Worm (Caenorhabditis elegans) whole organism, late embryonic: ENCODE data around the gene C36A4.4.

ENCODE experiments used
- C38D4.7 ChIP-seq: fragments of 200-800 bp; sonication (Bioruptor generic); optimal IDR thresholded peaks from 2 replicates; lab custom pipeline; 2018; ENCODE audit warnings: mild to moderate bottlenecking, missing genetic modification characterization, moderate library complexity, missing compliant biosample characterization
- F13H6.1 ChIP-seq: sonication (generic microtip); optimal IDR thresholded peaks from 2 replicates; lab custom pipeline; 2016; ENCODE audit warnings: missing genetic modification characterization, missing compliant biosample characterization
- K02D7.2 ChIP-seq: sonication (generic microtip); optimal IDR thresholded peaks from 2 replicates; lab custom pipeline; 2017; ENCODE audit warnings: mild to moderate bottlenecking, missing genetic modification characterization, missing compliant biosample characterization
- ceh-14 ChIP-seq: sonication (generic microtip); optimal IDR thresholded peaks from 2 replicates; lab custom pipeline; 2016; ENCODE audit warnings: missing genotype, missing genetic modification characterization, missing compliant biosample characterization
- ceh-18 ChIP-seq: sonication (generic microtip); optimal IDR thresholded peaks from 2 replicates; lab custom pipeline; 2016; ENCODE audit warnings: missing genetic modification characterization, missing compliant biosample characterization
- ceh-19 ChIP-seq: fragments of 200-800 bp; sonication (Bioruptor generic); optimal IDR thresholded peaks from 2 replicates; lab custom pipeline; 2018; ENCODE audit warnings: mild to moderate bottlenecking, missing genetic modification characterization, missing compliant biosample characterization
- ceh-2 ChIP-seq: sonication (generic microtip); optimal IDR thresholded peaks from 2 replicates; lab custom pipeline; 2016; ENCODE audit warnings: missing genotype, missing genetic modification characterization, missing compliant biosample characterization
- ceh-22 ChIP-seq: sonication (generic microtip); optimal IDR thresholded peaks from 2 replicates; lab custom pipeline; 2017; ENCODE audit warnings: missing biosample characterization, missing genetic modification characterization
- ceh-30 ChIP-seq: fragments of 150-350 bp; optimal IDR thresholded peaks from 2 replicates; lab custom pipeline; 2014; ENCODE audit warnings: missing biosample characterization, missing genetic modification characterization
- ceh-34 ChIP-seq: sonication (generic microtip); optimal IDR thresholded peaks from 2 replicates; lab custom pipeline; 2016; ENCODE audit warnings: mild to moderate bottlenecking, missing genetic modification characterization, missing compliant biosample characterization
- ceh-48 ChIP-seq: sonication (generic microtip); optimal IDR thresholded peaks from 2 replicates; lab custom pipeline; 2016; ENCODE audit warnings: missing genetic modification characterization, inconsistent platforms, missing compliant biosample characterization
- ceh-9 ChIP-seq: sonication (generic microtip); optimal IDR thresholded peaks from 2 replicates; lab custom pipeline; 2016; ENCODE audit warnings: mild to moderate bottlenecking, missing genetic modification characterization, inconsistent platforms, missing compliant biosample characterization
- dmd-4 ChIP-seq: sonication (generic microtip); optimal IDR thresholded peaks from 2 replicates; lab custom pipeline; 2016; ENCODE audit warnings: borderline replicate concordance, missing genetic modification characterization, missing compliant biosample characterization
- dve-1 ChIP-seq: sonication (generic microtip); optimal IDR thresholded peaks from 2 replicates; lab custom pipeline; 2017; ENCODE audit warnings: antibody characterized with exemption, mild to moderate bottlenecking, missing genetic modification characterization, missing compliant biosample characterization
- elt-2 ChIP-seq: sonication (generic microtip); optimal IDR thresholded peaks from 2 replicates; lab custom pipeline; 2016; ENCODE audit warnings: missing genetic modification reagents, missing genetic modification characterization, missing compliant biosample characterization
- elt-4 ChIP-seq: sonication (generic microtip); optimal IDR thresholded peaks from 2 replicates; lab custom pipeline; 2016; ENCODE audit warnings: missing genetic modification characterization, missing compliant biosample characterization
- ets-4 ChIP-seq: sonication (generic microtip); optimal IDR thresholded peaks from 2 replicates; lab custom pipeline; 2016; ENCODE audit warnings: missing genetic modification characterization, missing compliant biosample characterization
- eyg-1 ChIP-seq: sonication (generic microtip); optimal IDR thresholded peaks from 2 replicates; lab custom pipeline; 2016; ENCODE audit warnings: missing genotype, missing genetic modification characterization, missing compliant biosample characterization
- fax-1 ChIP-seq: sonication (generic microtip); optimal IDR thresholded peaks from 2 replicates; lab custom pipeline; 2016; ENCODE audit warnings: missing genotype, missing genetic modification characterization, missing compliant biosample characterization
- fkh-6 ChIP-seq: sonication (generic microtip); optimal IDR thresholded peaks from 2 replicates; lab custom pipeline; 2016; ENCODE audit warnings: missing genetic modification characterization, missing compliant biosample characterization
- hlh-13 ChIP-seq: fragments of 200-800 bp; sonication (Bioruptor generic); optimal IDR thresholded peaks from 2 replicates; lab custom pipeline; 2018; ENCODE audit warnings: mild to moderate bottlenecking, missing genetic modification characterization, missing compliant biosample characterization
- hlh-30 ChIP-seq: sonication (generic microtip); optimal IDR thresholded peaks from 2 replicates; lab custom pipeline; 2017; ENCODE audit warnings: antibody characterized with exemption, missing genetic modification characterization, missing compliant biosample characterization; ENCODE audit not compliant: insufficient read depth
- hlh-6 ChIP-seq: sonication (generic microtip); optimal IDR thresholded peaks from 2 replicates; lab custom pipeline; 2016; ENCODE audit warnings: missing genotype, missing genetic modification characterization, missing compliant biosample characterization
- lim-6 ChIP-seq: sonication (generic microtip); optimal IDR thresholded peaks from 2 replicates; lab custom pipeline; 2016; ENCODE audit warnings: missing genetic modification characterization, missing compliant biosample characterization
- madf-2 ChIP-seq: sonication (generic microtip); optimal IDR thresholded peaks from 2 replicates; lab custom pipeline; 2017; ENCODE audit warnings: missing genetic modification characterization, missing compliant biosample characterization
- mec-3 ChIP-seq: sonication (generic microtip); optimal IDR thresholded peaks from 2 replicates; lab custom pipeline; 2016; ENCODE audit warnings: borderline replicate concordance, missing genetic modification characterization, missing compliant biosample characterization
- nhr-11 ChIP-seq: fragments of 150-350 bp; optimal IDR thresholded peaks from 2 replicates; lab custom pipeline; 2014; ENCODE audit warnings: missing biosample characterization, missing genetic modification characterization
- npax-4 ChIP-seq: sonication (generic microtip); optimal IDR thresholded peaks from 2 replicates; lab custom pipeline; 2016; ENCODE audit warnings: missing genetic modification characterization, missing compliant biosample characterization
- odd-2 ChIP-seq: sonication (generic microtip); optimal IDR thresholded peaks from 2 replicates; lab custom pipeline; 2017; ENCODE audit warnings: antibody characterized with exemption, mild to moderate bottlenecking, missing genetic modification characterization, missing compliant biosample characterization
- pag-3 ChIP-seq: sonication (generic microtip); optimal IDR thresholded peaks from 2 replicates; lab custom pipeline; 2016; ENCODE audit warnings: missing compliant biosample characterization, missing genetic modification characterization, borderline replicate concordance
- pat-9 ChIP-seq: fragments of 200-800 bp; sonication (Bioruptor generic); optimal IDR thresholded peaks from 2 replicates; lab custom pipeline; 2018; ENCODE audit warnings: mild to moderate bottlenecking, missing genetic modification characterization, moderate library complexity, missing compliant biosample characterization
- pax-1 ChIP-seq: fragments of 150-350 bp; optimal IDR thresholded peaks from 2 replicates; lab custom pipeline; 2014; ENCODE audit warnings: missing biosample characterization, missing genetic modification characterization
- pha-4 ChIP-seq: fragments of 150-350 bp; optimal IDR thresholded peaks from 2 replicates; lab custom pipeline; 2018; ENCODE audit warnings: missing biosample characterization, missing genetic modification reagents, missing genetic modification characterization
- pros-1 ChIP-seq: fragments of 150-350 bp; optimal IDR thresholded peaks from 2 replicates; lab custom pipeline; 2014; ENCODE audit warnings: missing biosample characterization, missing genetic modification reagents, missing genetic modification characterization
- ref-2 ChIP-seq: sonication (generic microtip); optimal IDR thresholded peaks from 2 replicates; lab custom pipeline; 2016; ENCODE audit warnings: missing genetic modification characterization, missing compliant biosample characterization
- rnt-1 ChIP-seq: sonication (generic microtip); optimal IDR thresholded peaks from 2 replicates; lab custom pipeline; 2016; ENCODE audit warnings: missing genetic modification characterization, missing compliant biosample characterization
- sdc-2 ChIP-seq: sonication (generic microtip); optimal IDR thresholded peaks from 2 replicates; lab custom pipeline; 2016; ENCODE audit warnings: missing genotype, missing genetic modification characterization, missing compliant biosample characterization
- sox-2 ChIP-seq: fragments of 200-800 bp; sonication (Bioruptor generic); IDR thresholded peaks from 2 replicates; pipeline ENCODE4 v1.3.6; 2022; ENCODE audit warnings: missing genetic modification reagents, missing genetic modification characterization, missing compliant biosample characterization
- sox-4 ChIP-seq: sonication (generic microtip); optimal IDR thresholded peaks from 2 replicates; lab custom pipeline; 2017; ENCODE audit warnings: mild to moderate bottlenecking, missing genetic modification characterization, inconsistent platforms, missing compliant biosample characterization
- syd-9 ChIP-seq: sonication (generic microtip); optimal IDR thresholded peaks from 2 replicates; lab custom pipeline; 2016; ENCODE audit warnings: mild to moderate bottlenecking, missing genetic modification characterization, moderate library complexity, missing compliant biosample characterization
- tbx-2 ChIP-seq: sonication (generic microtip); optimal IDR thresholded peaks from 2 replicates; lab custom pipeline; 2016; ENCODE audit warnings: missing genetic modification characterization, missing compliant biosample characterization
- tbx-7 ChIP-seq: sonication (generic microtip); optimal IDR thresholded peaks from 2 replicates; lab custom pipeline; 2016; ENCODE audit warnings: missing genotype, missing genetic modification characterization, missing compliant biosample characterization
- ttx-3 ChIP-seq: sonication (generic microtip); optimal IDR thresholded peaks from 2 replicates; lab custom pipeline; 2016; ENCODE audit warnings: missing genetic modification reagents, missing genetic modification characterization, missing compliant biosample characterization
- unc-42 ChIP-seq: sonication (generic microtip); optimal IDR thresholded peaks from 2 replicates; lab custom pipeline; 2016; ENCODE audit warnings: missing genotype, missing genetic modification characterization, missing compliant biosample characterization
- unc-55 ChIP-seq: sonication (generic microtip); optimal IDR thresholded peaks from 2 replicates; lab custom pipeline; 2017; ENCODE audit warnings: missing biosample characterization, missing genetic modification reagents, missing genetic modification characterization
- unc-86 ChIP-seq: sonication (generic microtip); optimal IDR thresholded peaks from 2 replicates; lab custom pipeline; 2016; ENCODE audit warnings: missing genetic modification characterization, missing compliant biosample characterization

Gene C36A4.4

DNA sequence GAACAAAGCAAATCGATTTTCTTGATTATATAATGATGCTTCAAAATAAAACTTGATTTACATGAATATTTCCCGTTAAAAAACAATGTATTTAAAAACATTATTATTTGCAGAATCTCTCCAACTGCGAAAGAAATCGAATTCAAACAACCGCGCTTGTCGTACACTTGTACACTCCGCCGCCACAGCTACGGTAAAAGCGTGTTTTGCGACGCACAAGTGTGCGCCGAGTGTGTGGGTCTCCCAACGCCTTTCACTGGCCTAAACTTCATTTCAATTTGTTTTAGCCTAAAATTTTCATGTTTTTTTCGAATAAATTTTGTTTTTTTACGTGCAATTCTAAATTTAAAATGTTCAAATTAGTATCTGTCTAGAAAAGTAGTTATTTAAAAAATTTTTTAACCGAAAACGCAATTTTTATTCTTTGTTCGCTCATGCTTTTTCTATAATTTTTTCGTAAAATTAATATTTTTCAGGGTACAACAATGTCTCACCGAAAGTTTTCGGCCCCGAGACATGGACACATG, 24.0 kb upstream of the C36A4.4 start, which contains the start of gene rpl-3 (continued):
- TF ChIP-seq dmd-4 (tag; lab: Kevin White, UChicago) (peak; percentile 85), unc-86 (tag; lab: Kevin White, UChicago) (peak; percentile 99), madf-2 (tag; lab: Kevin White, UChicago) (peak; percentile 97), unc-55 (peak; percentile 89), C38D4.7 (GFP tag; lab: Kevin White, UChicago) (peak; percentile 72), npax-4 (tag; lab: Kevin White, UChicago) (peak; percentile 63), ceh-19 (GFP tag; lab: Kevin White, UChicago) (peak; percentile 96), pat-9 (tag; lab: Kevin White, UChicago) (peak; percentile 99), ref-2 (tag; lab: Kevin White, UChicago) (peak; percentile 100), ttx-3 (tag; lab: Kevin White, UChicago) (peak; percentile 94), elt-2 (tag; lab: Kevin White, UChicago) (peak; percentile 99), sox-2 (GFP tag; lab: Robert Waterston, UW) (peak; percentile 96), ceh-9 (no peak), ceh-22 (tag; lab: Kevin White, UChicago) (peak; percentile 85), tbx-7 (tag; lab: Kevin White, UChicago) (peak; percentile 89), tbx-2 (tag; lab: Kevin White, UChicago) (peak; percentile 100), fax-1 (tag; lab: Kevin White, UChicago) (peak; percentile 84), sdc-2 (tag; lab: Kevin White, UChicago) (peak; percentile 88), dve-1 (tag; lab: Kevin White, UChicago) (peak; percentile 99), hlh-13 (GFP tag; lab: Kevin White, UChicago) (peak; percentile 81), odd-2 (tag; lab: Kevin White, UChicago) (peak; percentile 52), pax-1 (peak; percentile 97), elt-4 (tag; lab: Kevin White, UChicago) (no peak), rnt-1 (tag; lab: Kevin White, UChicago) (peak; percentile 100)

DNA sequence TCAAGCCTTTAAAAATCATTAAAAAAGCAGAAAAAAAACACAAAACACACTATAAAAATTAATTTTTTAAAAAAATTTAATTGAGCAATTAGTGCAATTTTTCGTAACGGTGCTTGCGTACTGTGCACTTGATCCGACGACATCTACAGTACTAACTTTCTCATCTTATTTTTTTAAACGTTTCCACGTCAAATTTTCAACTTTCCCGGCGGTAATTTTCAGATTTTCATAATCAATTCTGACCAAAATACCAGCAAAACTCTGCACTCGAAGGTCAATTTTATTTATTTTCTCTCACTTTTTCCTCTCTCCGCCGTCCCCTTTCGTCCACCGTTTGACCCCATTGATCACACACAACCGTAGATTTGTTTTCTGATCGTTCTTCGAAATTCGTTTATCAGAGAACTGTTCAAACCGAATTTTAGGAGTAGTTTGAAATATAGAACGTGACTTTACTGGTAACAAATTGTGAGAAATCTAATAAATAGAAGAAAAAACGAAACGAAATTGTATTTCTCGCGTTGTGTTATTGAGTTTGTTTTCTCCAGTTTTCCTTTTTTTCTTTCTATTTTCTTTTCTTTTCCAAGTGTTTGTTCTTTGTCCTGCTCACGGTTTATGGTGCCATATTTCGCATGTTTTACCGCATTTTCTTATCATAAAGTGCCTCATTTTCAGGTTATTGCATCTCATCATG, 20.5 kb upstream of the C36A4.4 start, which contains the start of gene acs-19:
Gene acs-19 (plus strand): TSS at position 676 of the 694 bp plus-strand sequence.
- TF ChIP-seq unc-42 (tag; lab: Kevin White, UChicago), result peak; percentile 83
- TF ChIP-seq K02D7.2 (tag; lab: Kevin White, UChicago), result no peak

DNA sequence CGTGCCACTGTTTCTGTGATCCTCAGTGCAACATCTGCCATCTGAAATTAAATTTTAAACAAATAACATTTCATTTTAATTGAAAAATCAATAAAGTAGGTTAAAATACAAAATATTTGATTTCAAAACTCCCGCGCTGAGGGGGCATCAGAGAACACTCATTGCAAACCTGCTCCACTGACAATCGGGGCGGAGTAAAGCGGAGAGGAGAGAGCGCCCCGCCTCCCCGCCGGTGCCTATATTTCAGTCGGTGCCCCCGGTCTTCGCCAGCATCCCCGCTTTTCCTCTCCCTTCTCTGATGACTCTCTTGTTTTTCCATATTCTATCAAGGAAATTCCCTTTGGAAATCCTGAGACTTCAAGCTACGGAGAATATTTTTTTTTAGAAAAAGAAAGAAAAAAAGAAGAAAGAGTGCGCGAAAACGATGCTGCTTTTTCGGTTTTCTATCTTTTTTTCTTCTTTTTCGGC, 19.5 kb upstream of the C36A4.4 start, which contains the start of gene brc-1:
Gene brc-1 (minus strand): TSS at position 51 of the 468 bp plus-strand sequence.
- TF ChIP-seq hlh-30 (no peak), ceh-22 (tag; lab: Kevin White, UChicago) (no peak), elt-4 (tag; lab: Kevin White, UChicago) (no peak), fkh-6 (tag; lab: Kevin White, UChicago) (no peak), ets-4 (tag; lab: Kevin White, UChicago) (no peak), syd-9 (tag; lab: Kevin White, UChicago) (no peak), ceh-18 (tag; lab: Kevin White, UChicago) (peak; percentile 85), pag-3 (tag; lab: Kevin White, UChicago) (no peak), mec-3 (no peak), F13H6.1 (tag; lab: Kevin White, UChicago) (no peak), hlh-6 (tag; lab: Kevin White, UChicago) (no peak), dmd-4 (tag; lab: Kevin White, UChicago) (no peak), fax-1 (tag; lab: Kevin White, UChicago) (no peak), pha-4 (tag; lab: Kevin White, UChicago) (no peak), nhr-11 (tag; lab: Kevin White, UChicago) (no peak), ceh-14 (tag; lab: Kevin White, UChicago) (peak; percentile 54), ceh-2 (tag; lab: Kevin White, UChicago) (no peak), tbx-2 (tag; lab: Kevin White, UChicago) (peak; percentile 68), ceh-19 (GFP tag; lab: Kevin White, UChicago) (peak; percentile 54), lim-6 (no peak), pros-1 (tag; lab: Kevin White, UChicago) (peak; percentile 77), ttx-3 (tag; lab: Kevin White, UChicago) (no peak), ceh-48 (tag; lab: Kevin White, UChicago) (peak; percentile 49), ceh-34 (tag; lab: Kevin White, UChicago) (peak; percentile 77), eyg-1 (tag; lab: Kevin White, UChicago) (no peak), ceh-30 (tag; lab: Kevin White, UChicago) (peak; percentile 38), sox-4 (tag; lab: Kevin White, UChicago) (peak; percentile 31), K02D7.2 (tag; lab: Kevin White, UChicago) (no peak)
